Worm (Caenorhabditis elegans) whole organism, L3 larva: ENCODE results near the gene cest-9.1.

Experiments
- ama-1 ChIP-seq: fragments of 150-350 bp; optimal IDR thresholded peaks from 2 replicates; lab custom pipeline; 2018
- ceh-82 ChIP-seq: fragments of 150-350 bp; optimal IDR thresholded peaks from 2 replicates; lab custom pipeline; 2014; ENCODE audit warnings: missing biosample characterization, missing genetic modification characterization
- elt-2 ChIP-seq: sonication (generic microtip); optimal IDR thresholded peaks from 2 replicates; lab custom pipeline; 2016; ENCODE audit warnings: missing genetic modification reagents, mild to moderate bottlenecking, missing genetic modification characterization, missing compliant biosample characterization
- eor-1 ChIP-seq, 2 experiments: fragments of 150-350 bp; optimal IDR thresholded peaks; 2 replicates each; lab custom pipeline; 2014 to 2018; ENCODE audit warnings: missing biosample characterization in 2 of 2, missing genetic modification characterization in 2 of 2
- fkh-10 ChIP-seq: sonication (generic microtip); optimal IDR thresholded peaks from 2 replicates; lab custom pipeline; 2017; ENCODE audit warnings: missing biosample characterization, missing genetic modification reagents, missing genetic modification characterization
- lsy-12 ChIP-seq: sonication (generic microtip); optimal IDR thresholded peaks from 2 replicates; lab custom pipeline; 2016; ENCODE audit warnings: mild to moderate bottlenecking, missing genetic modification characterization, missing compliant biosample characterization
- nfya-1 ChIP-seq: sonication (generic microtip); optimal IDR thresholded peaks from 2 replicates; lab custom pipeline; 2017; ENCODE audit warnings: missing genetic modification characterization, mild to moderate bottlenecking, missing compliant biosample characterization, antibody characterized with exemption, moderate library complexity; ENCODE audit not compliant: insufficient read depth
- nhr-12 ChIP-seq: fragments of 150-350 bp; optimal IDR thresholded peaks from 2 replicates; lab custom pipeline; 2014; ENCODE audit warnings: missing biosample characterization, missing genetic modification characterization
- nhr-237 ChIP-seq: fragments of 150-350 bp; optimal IDR thresholded peaks from 2 replicates; lab custom pipeline; 2014; ENCODE audit warnings: missing biosample characterization, missing genetic modification characterization
- nhr-76 ChIP-seq: fragments of 150-350 bp; sonication (generic microtip); optimal IDR thresholded peaks from 5 replicates; lab custom pipeline; 2014; ENCODE audit warnings: missing biosample characterization, missing genetic modification characterization
- pqm-1 ChIP-seq: fragments of 150-350 bp; optimal IDR thresholded peaks from 2 replicates; lab custom pipeline; 2017; ENCODE audit warnings: missing biosample characterization, missing genetic modification characterization, inconsistent platforms

DNA sequence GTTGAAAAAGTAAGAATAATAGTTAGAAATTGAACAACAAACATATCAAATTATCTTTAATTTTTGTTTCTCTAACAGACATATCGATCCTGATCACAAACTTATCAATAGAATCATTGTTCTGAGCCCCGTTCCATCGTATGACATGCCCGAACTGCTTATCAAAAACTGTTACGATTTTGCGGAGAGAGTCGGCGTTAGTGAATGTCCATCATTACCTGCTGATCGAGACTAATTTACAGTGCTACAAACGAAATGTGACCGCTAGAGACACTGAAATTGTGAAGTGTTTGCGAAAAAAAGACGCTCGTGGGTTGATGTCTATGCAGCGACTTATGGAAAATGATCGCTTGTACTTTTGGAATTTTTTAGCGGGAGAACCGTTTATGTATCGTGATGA is 16.9 kb downstream of the cest-9.1 start:
- TF ChIP-seq fkh-10 (GFP tag; lab: Kevin White, UChicago) (no peak), eor-1 (tag; optimal IDR thresholded peaks at IDR 0.05; lab: Kevin White, UChicago) (no peak), nhr-12 (tag; lab: Kevin White, UChicago) (no peak), nhr-76 (no peak), ceh-82 (tag; lab: Kevin White, UChicago) (no peak), ama-1 (lab: Kevin White, UChicago) (no peak), lsy-12 (no peak), elt-2 (tag; lab: Kevin White, UChicago) (peak; percentile 39), nfya-1 (tag; lab: Kevin White, UChicago) (no peak), nhr-237 (tag; lab: Kevin White, UChicago) (no peak), pqm-1 (tag; lab: Kevin White, UChicago) (no peak)
